Worm (Caenorhabditis elegans) whole organism, mixed stage, embryonic: ENCODE measurements around the gene T19H5.7.

Source experiments
- M03D4.4 ChIP-seq: sonication (generic microtip); optimal IDR thresholded peaks from 2 replicates; lab custom pipeline; 2017; ENCODE audit warnings: mild to moderate bottlenecking, missing genetic modification characterization, missing compliant biosample characterization
- bed-3 ChIP-seq: fragments of 200-800 bp; sonication (Bioruptor generic); optimal IDR thresholded peaks from 3 replicates; lab custom pipeline; 2018; ENCODE audit warnings: mild to moderate bottlenecking, missing genetic modification characterization, moderate library complexity, missing compliant biosample characterization
- blmp-1 ChIP-seq: fragments of 150-350 bp; optimal IDR thresholded peaks from 2 replicates; lab custom pipeline; 2014; ENCODE audit warnings: missing biosample characterization, missing genetic modification characterization
- ceh-39 ChIP-seq: fragments of 150-350 bp; optimal IDR thresholded peaks from 2 replicates; lab custom pipeline; 2014; ENCODE audit warnings: missing biosample characterization, missing genetic modification characterization
- ceh-43 ChIP-seq: fragments of 200-800 bp; sonication (Bioruptor generic); optimal IDR thresholded peaks from 2 replicates; lab custom pipeline; 2018; ENCODE audit warnings: mild to moderate bottlenecking, missing genetic modification characterization, moderate library complexity, missing compliant biosample characterization
- ces-1 ChIP-seq: fragments of 150-350 bp; optimal IDR thresholded peaks from 2 replicates; lab custom pipeline; 2014; ENCODE audit warnings: missing biosample characterization, missing genetic modification reagents, missing genetic modification characterization
- drap-1 ChIP-seq: fragments of 200-800 bp; sonication (Bioruptor generic); optimal IDR thresholded peaks from 3 replicates; lab custom pipeline; 2018; ENCODE audit warnings: mild to moderate bottlenecking, missing genetic modification characterization, missing compliant biosample characterization
- elt-3 ChIP-seq: fragments of 150-350 bp; optimal IDR thresholded peaks from 2 replicates; lab custom pipeline; 2014; ENCODE audit warnings: missing biosample characterization, missing genetic modification characterization
- flh-1 ChIP-seq: fragments of 200-800 bp; sonication (Bioruptor generic); optimal IDR thresholded peaks from 2 replicates; lab custom pipeline; 2018; ENCODE audit warnings: mild to moderate bottlenecking, missing genetic modification characterization, moderate library complexity, missing compliant biosample characterization
- ham-2 ChIP-seq: fragments of 200-800 bp; sonication (Bioruptor generic); optimal IDR thresholded peaks from 2 replicates; lab custom pipeline; 2018; ENCODE audit warnings: mild to moderate bottlenecking, missing genetic modification characterization, missing compliant biosample characterization
- hlh-1 ChIP-seq: fragments of 150-350 bp; optimal IDR thresholded peaks from 2 replicates; lab custom pipeline; 2014; ENCODE audit warnings: missing biosample characterization, missing genetic modification reagents, missing genetic modification characterization
- lin-32 ChIP-seq: fragments of 200-800 bp; sonication (Bioruptor generic); optimal IDR thresholded peaks from 2 replicates; lab custom pipeline; 2018; ENCODE audit warnings: mild to moderate bottlenecking, missing genetic modification characterization, missing compliant biosample characterization
- lsy-2 ChIP-seq: fragments of 150-350 bp; optimal IDR thresholded peaks from 2 replicates; lab custom pipeline; 2014; ENCODE audit warnings: missing biosample characterization, missing genetic modification characterization
- mab-5 ChIP-seq: fragments of 150-350 bp; optimal IDR thresholded peaks from 2 replicates; lab custom pipeline; 2014; ENCODE audit warnings: missing biosample characterization, missing genetic modification characterization
- mep-1 ChIP-seq: fragments of 150-350 bp; optimal IDR thresholded peaks from 2 replicates; lab custom pipeline; 2017; ENCODE audit warnings: missing biosample characterization, missing genetic modification reagents, missing genetic modification characterization, inconsistent platforms
- mls-2 ChIP-seq: sonication (generic microtip); optimal IDR thresholded peaks from 2 replicates; lab custom pipeline; 2016; ENCODE audit warnings: mild to moderate bottlenecking, missing genetic modification characterization, moderate library complexity, missing compliant biosample characterization
- nhr-12 ChIP-seq: fragments of 150-350 bp; optimal IDR thresholded peaks from 2 replicates; lab custom pipeline; 2014; ENCODE audit warnings: missing biosample characterization, missing genetic modification characterization
- nhr-2 ChIP-seq: fragments of 150-350 bp; optimal IDR thresholded peaks from 2 replicates; lab custom pipeline; 2014; ENCODE audit warnings: missing biosample characterization, missing genetic modification characterization
- nhr-237 ChIP-seq: fragments of 150-350 bp; optimal IDR thresholded peaks from 2 replicates; lab custom pipeline; 2014; ENCODE audit warnings: missing biosample characterization, missing genetic modification characterization
- nhr-28 ChIP-seq: fragments of 150-350 bp; optimal IDR thresholded peaks from 2 replicates; lab custom pipeline; 2014; ENCODE audit warnings: missing biosample characterization, missing genetic modification characterization
- nhr-76 ChIP-seq: sonication (generic microtip); optimal IDR thresholded peaks from 2 replicates; lab custom pipeline; 2017; ENCODE audit warnings: missing biosample characterization, missing genetic modification characterization
- pha-4 ChIP-seq: fragments of 150-350 bp; optimal IDR thresholded peaks from 2 replicates; lab custom pipeline; 2018; ENCODE audit warnings: missing biosample characterization, missing genetic modification reagents, missing genetic modification characterization
- sem-2 ChIP-seq: fragments of 200-800 bp; sonication (Bioruptor generic); optimal IDR thresholded peaks from 2 replicates; lab custom pipeline; 2018; ENCODE audit warnings: mild to moderate bottlenecking, missing genetic modification characterization, missing compliant biosample characterization
- tbx-8 ChIP-seq: fragments of 200-800 bp; sonication (Bioruptor generic); optimal IDR thresholded peaks from 2 replicates; lab custom pipeline; 2018; ENCODE audit warnings: mild to moderate bottlenecking, missing genetic modification characterization, moderate library complexity, missing compliant biosample characterization
- unc-120 ChIP-seq: sonication (generic microtip); optimal IDR thresholded peaks from 2 replicates; lab custom pipeline; 2017; ENCODE audit warnings: missing genetic modification characterization, missing compliant biosample characterization; ENCODE audit not compliant: poor library complexity, severe bottlenecking
- unc-39 ChIP-seq: fragments of 150-350 bp; optimal IDR thresholded peaks from 2 replicates; lab custom pipeline; 2014; ENCODE audit warnings: missing biosample characterization, missing genetic modification characterization
- unc-62 ChIP-seq: fragments of 150-350 bp; optimal IDR thresholded peaks from 2 replicates; lab custom pipeline; 2014; ENCODE audit warnings: missing biosample characterization, missing genetic modification reagents, missing genetic modification characterization
- zip-8 ChIP-seq: fragments of 150-350 bp; optimal IDR thresholded peaks from 2 replicates; lab custom pipeline; 2014; ENCODE audit warnings: missing biosample characterization, missing genetic modification characterization
- ztf-11 ChIP-seq: fragments of 150-350 bp; optimal IDR thresholded peaks from 2 replicates; lab custom pipeline; 2014; ENCODE audit warnings: missing biosample characterization, missing genetic modification characterization

The T19H5.7 gene

ce11 chrII:9481427-9481826 is 1.5 kb upstream of the T19H5.7 start:
- TF ChIP-seq nhr-237 (tag; lab: Kevin White, UChicago) (no peak), unc-62 (GFP tag; lab: Kevin White, UChicago) (no peak)

- TF ChIP-seq M03D4.4 (tag; lab: Kevin White, UChicago) (no peak), ces-1 (GFP tag; lab: Kevin White, UChicago) (no peak), nhr-76 (tag; lab: Kevin White, UChicago) (no peak), mab-5 (tag; lab: Kevin White, UChicago) (no peak), unc-120 (no peak), nhr-237 (tag; lab: Kevin White, UChicago) (no peak), unc-62 (GFP tag; lab: Kevin White, UChicago) (no peak), mls-2 (tag; lab: Kevin White, UChicago) (no peak), sem-2 (GFP tag; lab: Kevin White, UChicago) (no peak), blmp-1 (tag; lab: Kevin White, UChicago) (no peak)
- TF ChIP-seq, all 35 proteins: peak for 0
These were observed 2.3 kb downstream of the T19H5.7 start, which contains the start of gene chil-27 for ce11 chrII:9477567-9477966. chil-27 (plus strand) TSS chrII:9477867.

- TF ChIP-seq nhr-2 (tag; lab: Kevin White, UChicago) (no peak), nhr-12 (tag; lab: Kevin White, UChicago) (no peak), ztf-11 (tag; lab: Kevin White, UChicago) (no peak), mep-1 (tag; lab: Kevin White, UChicago) (no peak), zip-8 (tag; lab: Kevin White, UChicago) (no peak), unc-39 (tag; lab: Kevin White, UChicago) (no peak), drap-1 (no peak), ceh-43 (GFP tag; lab: Kevin White, UChicago) (no peak), M03D4.4 (tag; lab: Kevin White, UChicago) (no peak)
These were observed 5.4 kb downstream of the T19H5.7 start, which contains the start of the genes chil-25 and chil-26 for ce11 chrII:9474367-9475105. chil-25 (minus strand) TSS chrII:9474467. chil-26 (plus strand) TSS chrII:9475055.

- TF ChIP-seq drap-1 (no peak), pha-4 (no peak), lsy-2 (no peak), hlh-1 (tag; lab: Kevin White, UChicago) (no peak), elt-3 (tag; lab: Kevin White, UChicago) (no peak), ces-1 (GFP tag; lab: Kevin White, UChicago) (no peak), sem-2 (GFP tag; lab: Kevin White, UChicago) (no peak), zip-8 (tag; lab: Kevin White, UChicago) (no peak), ham-2 (GFP tag; lab: Kevin White, UChicago) (no peak), M03D4.4 (tag; lab: Kevin White, UChicago) (no peak)
These were observed 9.9 kb downstream of the T19H5.7 start, which contains the start of gene T19H5.6 for ce11 chrII:9470027-9470426. T19H5.6 (minus strand) TSS chrII:9470221.

ce11 chrII:9468414-9468813 is 11.5 kb downstream of the T19H5.7 start, which contains the start of gene chil-23:
chil-23 (minus strand) TSS chrII:9468611.
- no peak for TF ChIP-seq flh-1 (GFP tag; lab: Kevin White, UChicago)
- no peak for TF ChIP-seq ztf-11 (tag; lab: Kevin White, UChicago)
- TF ChIP-seq pha-4: no peak
- TF ChIP-seq hlh-1 (tag; lab: Kevin White, UChicago): no peak
- no peak for TF ChIP-seq nhr-237 (tag; lab: Kevin White, UChicago)
- TF ChIP-seq lin-32 (GFP tag; lab: Kevin White, UChicago): no peak
- no peak for TF ChIP-seq bed-3
- TF ChIP-seq sem-2 (GFP tag; lab: Kevin White, UChicago): no peak
- TF ChIP-seq ceh-39 (tag; lab: Kevin White, UChicago): no peak
- TF ChIP-seq ces-1 (GFP tag; lab: Kevin White, UChicago): no peak
- TF ChIP-seq tbx-8 (GFP tag; lab: Kevin White, UChicago): no peak
- TF ChIP-seq mab-5 (tag; lab: Kevin White, UChicago): no peak
- no peak for TF ChIP-seq elt-3 (tag; lab: Kevin White, UChicago)
- TF ChIP-seq nhr-12 (tag; lab: Kevin White, UChicago): no peak
- TF ChIP-seq nhr-28 (tag; lab: Kevin White, UChicago): no peak
- TF ChIP-seq blmp-1 (tag; lab: Kevin White, UChicago): no peak
